Worm (Caenorhabditis elegans) whole organism, L4/young adult: ENCODE data around the gene kcnl-1.

Source experiments
- W03F9.2 ChIP-seq: fragments of 150-350 bp; optimal IDR thresholded peaks from 2 replicates; lab custom pipeline; 2014; ENCODE audit warnings: missing biosample characterization, missing genetic modification characterization
- him-1 ChIP-seq: sonication (generic microtip); optimal IDR thresholded peaks from 2 replicates; lab custom pipeline; 2016; ENCODE audit warnings: missing genotype, missing genetic modification reagents, missing genetic modification characterization, missing compliant biosample characterization

DNA sequence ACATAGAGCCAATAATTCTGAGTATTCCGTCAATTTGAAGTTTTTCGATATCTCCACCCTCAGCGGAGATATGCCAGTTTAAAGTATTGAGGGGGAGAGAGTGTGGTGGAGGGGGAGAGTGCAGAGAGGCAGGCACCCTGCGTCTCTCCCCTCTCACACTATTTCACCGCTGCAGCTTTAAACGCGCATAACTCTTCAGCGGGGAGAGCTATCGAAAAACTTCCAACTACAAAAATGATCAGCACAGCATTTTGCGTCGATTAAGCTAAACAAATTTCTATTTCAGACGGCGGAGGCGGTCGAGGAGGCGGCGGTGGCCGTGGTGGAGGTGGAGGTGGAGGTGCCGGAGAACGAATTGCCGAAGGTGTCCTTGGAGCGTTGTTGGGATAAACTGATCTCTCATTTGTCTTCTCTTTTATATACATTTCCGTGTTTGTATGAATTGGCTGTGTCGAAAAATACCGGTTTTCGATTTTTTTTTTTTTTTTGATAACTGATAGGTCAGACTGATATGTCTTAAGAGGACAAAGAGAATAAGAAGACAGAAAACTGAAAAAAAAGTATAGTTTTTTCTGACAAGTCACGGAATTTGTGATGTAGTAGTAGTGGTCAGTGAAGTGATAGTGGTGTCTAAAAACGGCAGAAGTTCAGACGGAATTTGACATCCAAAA is 46.6 kb downstream of the kcnl-1 start:
- no peak for TF ChIP-seq W03F9.2 (tag; lab: Kevin White, UChicago)
- no peak for TF ChIP-seq him-1 (tag; lab: Kevin White, UChicago)
